Worm (Caenorhabditis elegans): ENCODE measurements around the gene mlcd-1.

mlcd-1 gene

ce11 chrIII:4593098-4593697 lies 25.3 kb upstream of the mlcd-1 start, which contains the start of gene erh-2:
erh-2 (plus strand) TSS chrIII:4593231.
- no peak for TF ChIP-seq zip-8 (tag; optimal IDR thresholded peaks at IDR 0.05)

DNA sequence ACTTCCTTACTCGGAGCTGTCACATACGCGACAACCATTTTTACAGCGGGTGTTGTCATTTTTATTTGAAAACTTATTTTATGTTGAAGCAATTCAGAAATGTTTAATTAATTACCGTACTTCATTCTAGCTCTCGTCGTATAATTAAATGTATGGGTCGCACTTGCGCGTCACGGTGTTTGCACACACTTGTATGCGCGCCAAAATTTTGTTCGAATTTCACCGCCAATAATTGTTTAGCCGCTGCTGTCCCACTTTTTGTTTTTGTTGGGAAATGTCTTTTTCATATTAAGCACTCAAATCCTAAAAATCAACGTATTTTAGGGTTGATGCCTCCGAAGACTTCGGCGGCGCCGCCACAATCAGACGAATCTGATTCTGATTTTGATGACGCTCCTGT lies 19.2 kb upstream of the mlcd-1 start, which contains the start of the genes F35G12.7 and smc-4:
TSS of gene F35G12.7 (minus strand) at position 154 of the 400 bp plus-strand sequence.
TSS of gene smc-4 (plus strand) at position 325 of the 400 bp plus-strand sequence.
- TF ChIP-seq sem-2 (GFP tag; optimal IDR thresholded peaks at IDR 0.05) (no peak), lin-13 (tag; optimal IDR thresholded peaks at IDR 0.05) (peak; percentile 19), ceh-39 (tag; optimal IDR thresholded peaks at IDR 0.05) (no peak), ces-1 (GFP tag; optimal IDR thresholded peaks at IDR 0.05) (peak; percentile 91), ceh-83 (GFP tag; optimal IDR thresholded peaks at IDR 0.05) (no peak), elt-1 (tag; optimal IDR thresholded peaks at IDR 0.05; ENCODE audit: borderline replicate concordance, insufficient read depth) (no peak), hlh-1 (tag; optimal IDR thresholded peaks at IDR 0.05) (no peak), nhr-12 (tag; optimal IDR thresholded peaks at IDR 0.05) (no peak), ham-2 (GFP tag; optimal IDR thresholded peaks at IDR 0.05) (peak; percentile 28), lin-32 (GFP tag; optimal IDR thresholded peaks at IDR 0.05) (no peak), pha-4 (tag; optimal IDR thresholded peaks at IDR 0.05) (peak; percentile 48), tbx-8 (GFP tag; optimal IDR thresholded peaks at IDR 0.05) (no peak), snpc-4 (tag; optimal IDR thresholded peaks at IDR 0.05) (no peak), lsy-2 (tag; optimal IDR thresholded peaks at IDR 0.05) (peak; percentile 92), cnd-1 (tag; optimal IDR thresholded peaks at IDR 0.05) (no peak), ceh-43 (GFP tag; optimal IDR thresholded peaks at IDR 0.05) (peak; percentile 40), nhr-76 (tag; optimal IDR thresholded peaks at IDR 0.05) (no peak), blmp-1 (tag; optimal IDR thresholded peaks at IDR 0.05) (no peak), nhr-237 (tag; optimal IDR thresholded peaks at IDR 0.05) (no peak), flh-1 (GFP tag; optimal IDR thresholded peaks at IDR 0.05) (no peak)

DNA sequence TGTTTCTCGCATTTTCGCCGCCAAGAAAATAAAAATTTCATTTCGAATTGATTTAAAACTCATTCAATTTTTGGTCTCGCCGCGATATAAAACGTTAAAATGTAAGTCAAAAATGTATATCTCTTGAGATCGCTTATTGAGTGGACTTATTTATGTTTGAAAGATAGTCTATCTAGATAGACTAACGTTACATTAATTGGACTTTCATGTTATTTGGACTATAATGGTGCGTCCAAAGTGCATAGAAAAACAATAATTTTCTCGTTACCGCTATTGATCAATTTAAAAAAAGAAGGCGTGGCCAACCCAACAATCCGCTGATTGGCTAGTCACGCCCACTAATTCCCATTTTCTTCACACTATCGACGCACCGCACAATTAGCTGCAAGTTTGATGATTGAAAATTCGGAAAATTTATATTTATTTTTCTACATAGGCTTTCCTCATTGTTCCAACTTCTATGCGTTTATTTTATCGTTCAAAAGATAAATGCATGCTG lies 16.2 kb upstream of the mlcd-1 start, which contains the start of gene F35G12.5:
TSS of gene F35G12.5 (plus strand) at position 51 of the 499 bp plus-strand sequence.
- TF ChIP-seq ham-2 (GFP tag; optimal IDR thresholded peaks at IDR 0.05) (no peak), ces-1 (GFP tag; optimal IDR thresholded peaks at IDR 0.05) (no peak), snpc-4 (tag; optimal IDR thresholded peaks at IDR 0.05) (no peak), bed-3 (GFP tag; optimal IDR thresholded peaks at IDR 0.05) (no peak), sptf-1 (tag; optimal IDR thresholded peaks at IDR 0.05) (no peak), nhr-76 (tag; optimal IDR thresholded peaks at IDR 0.05) (no peak), tbx-8 (GFP tag; optimal IDR thresholded peaks at IDR 0.05) (no peak), ceh-83 (GFP tag; optimal IDR thresholded peaks at IDR 0.05) (no peak), elt-3 (tag; optimal IDR thresholded peaks at IDR 0.05) (no peak), zip-8 (tag; optimal IDR thresholded peaks at IDR 0.05) (no peak), pha-4 (tag; optimal IDR thresholded peaks at IDR 0.05) (no peak), unc-120 (tag; optimal IDR thresholded peaks at IDR 0.05; ENCODE audit: poor library complexity, severe bottlenecking) (no peak), lsy-2 (tag; optimal IDR thresholded peaks at IDR 0.05) (no peak), ceh-43 (GFP tag; optimal IDR thresholded peaks at IDR 0.05) (no peak), flh-1 (GFP tag; optimal IDR thresholded peaks at IDR 0.05) (no peak), mls-2 (tag; optimal IDR thresholded peaks at IDR 0.05) (no peak), ztf-11 (tag; optimal IDR thresholded peaks at IDR 0.05) (no peak), hlh-1 (tag; optimal IDR thresholded peaks at IDR 0.05) (no peak), nhr-28 (tag; optimal IDR thresholded peaks at IDR 0.05) (no peak), unc-62 (GFP tag; optimal IDR thresholded peaks at IDR 0.05) (no peak)

- no peak for TF ChIP-seq drap-1 (GFP tag; optimal IDR thresholded peaks at IDR 0.05)
- no peak for TF ChIP-seq mls-2 (tag; optimal IDR thresholded peaks at IDR 0.05)
- no peak for TF ChIP-seq ces-1 (GFP tag; optimal IDR thresholded peaks at IDR 0.05)
- no peak for TF ChIP-seq M03D4.4 (tag; optimal IDR thresholded peaks at IDR 0.05)
Measured at ce11 chrIII:4581495-4581894, 13.6 kb upstream of the mlcd-1 start, which contains the start of gene F35G12.12. F35G12.12 (plus strand) TSS chrIII:4581795.

ce11 chrIII:4578385-4578903 lies 10.5 kb upstream of the mlcd-1 start, which contains the start of the genes sel-5 and wdr-48:
sel-5 (minus strand) TSS chrIII:4578437.
wdr-48 (plus strand) TSS chrIII:4578853.
- no peak for TF ChIP-seq nhr-237 (tag; optimal IDR thresholded peaks at IDR 0.05)
- TF ChIP-seq nhr-28 (tag; optimal IDR thresholded peaks at IDR 0.05), result no peak
- TF ChIP-seq unc-62 (GFP tag; optimal IDR thresholded peaks at IDR 0.05), result no peak
- peak; percentile 74 for TF ChIP-seq lsy-2 (tag; optimal IDR thresholded peaks at IDR 0.05)
- no peak for TF ChIP-seq ham-2 (GFP tag; optimal IDR thresholded peaks at IDR 0.05)
- TF ChIP-seq M03D4.4 (tag; optimal IDR thresholded peaks at IDR 0.05), result no peak
- TF ChIP-seq mep-1 (tag; optimal IDR thresholded peaks at IDR 0.05), result peak; percentile 39
- no peak for TF ChIP-seq unc-39 (tag; optimal IDR thresholded peaks at IDR 0.05)
- no peak for TF ChIP-seq drap-1 (GFP tag; optimal IDR thresholded peaks at IDR 0.05)
- TF ChIP-seq nhr-76 (tag; optimal IDR thresholded peaks at IDR 0.05), result no peak
- peak; percentile 32 for TF ChIP-seq ces-1 (GFP tag; optimal IDR thresholded peaks at IDR 0.05)
- TF ChIP-seq pha-4 (tag; optimal IDR thresholded peaks at IDR 0.05), result no peak
- no peak for TF ChIP-seq snpc-4 (tag; optimal IDR thresholded peaks at IDR 0.05)
- TF ChIP-seq nhr-12 (tag; optimal IDR thresholded peaks at IDR 0.05), result no peak
- no peak for TF ChIP-seq mab-5 (tag; optimal IDR thresholded peaks at IDR 0.05)
- no peak for TF ChIP-seq ceh-83 (GFP tag; optimal IDR thresholded peaks at IDR 0.05)
- TF ChIP-seq bed-3 (GFP tag; optimal IDR thresholded peaks at IDR 0.05), result no peak
- no peak for TF ChIP-seq lin-32 (GFP tag; optimal IDR thresholded peaks at IDR 0.05)
- TF ChIP-seq flh-1 (GFP tag; optimal IDR thresholded peaks at IDR 0.05), result no peak
- TF ChIP-seq sem-2 (GFP tag; optimal IDR thresholded peaks at IDR 0.05), result no peak
- TF ChIP-seq elt-1 (tag; optimal IDR thresholded peaks at IDR 0.05; ENCODE audit: borderline replicate concordance, insufficient read depth), result no peak
- TF ChIP-seq unc-120 (tag; optimal IDR thresholded peaks at IDR 0.05; ENCODE audit: poor library complexity, severe bottlenecking), result peak; percentile 34
- no peak for TF ChIP-seq ceh-43 (GFP tag; optimal IDR thresholded peaks at IDR 0.05)
- peak; percentile 33 for TF ChIP-seq lin-13 (tag; optimal IDR thresholded peaks at IDR 0.05)
- no peak for TF ChIP-seq ztf-11 (tag; optimal IDR thresholded peaks at IDR 0.05)
- TF ChIP-seq elt-3 (tag; optimal IDR thresholded peaks at IDR 0.05), result no peak
- no peak for TF ChIP-seq zip-8 (tag; optimal IDR thresholded peaks at IDR 0.05)
- no peak for TF ChIP-seq sptf-1 (tag; optimal IDR thresholded peaks at IDR 0.05)
- TF ChIP-seq hlh-1 (tag; optimal IDR thresholded peaks at IDR 0.05), result no peak
- TF ChIP-seq tbx-8 (GFP tag; optimal IDR thresholded peaks at IDR 0.05), result no peak
- no peak for TF ChIP-seq ceh-39 (tag; optimal IDR thresholded peaks at IDR 0.05)
